Worm (Caenorhabditis elegans) whole organism, L4 larva: ENCODE data around the gene F23H11.5.
"Not testable (repeated sequence)": the region's sequence is repeated elsewhere in the genome, so short reads cannot be mapped to it uniquely, and the experiment has no call there.

ENCODE experiments used
- F10B5.3 ChIP-seq: sonication (generic microtip); optimal IDR thresholded peaks from 2 replicates; lab custom pipeline; 2016; ENCODE audit warnings: mild to moderate bottlenecking, missing genetic modification characterization, missing compliant biosample characterization
- F37D6.2 ChIP-seq: sonication (generic microtip); optimal IDR thresholded peaks from 2 replicates; lab custom pipeline; 2016; ENCODE audit warnings: mild to moderate bottlenecking, missing genetic modification characterization, missing compliant biosample characterization
- Y5F2A.4 ChIP-seq: fragments of 200-800 bp; sonication (Bioruptor generic); optimal IDR thresholded peaks from 2 replicates; lab custom pipeline; 2018; ENCODE audit warnings: mild to moderate bottlenecking, missing genetic modification characterization, missing compliant biosample characterization
- ZK546.5 ChIP-seq, 2 experiments: sonication (generic microtip); optimal IDR thresholded peaks; 2 replicates each; lab custom pipeline; 2017; ENCODE audit warnings: missing biosample characterization in 2 of 2, missing genetic modification characterization in 2 of 2
- attf-4 ChIP-seq: sonication (generic microtip); optimal IDR thresholded peaks from 3 replicates; lab custom pipeline; 2017; ENCODE audit warnings: missing biosample characterization, missing genetic modification characterization
- ceh-28 ChIP-seq: fragments of 150-350 bp; optimal IDR thresholded peaks from 2 replicates; lab custom pipeline; 2014; ENCODE audit warnings: missing biosample characterization, missing genetic modification reagents, missing genetic modification characterization
- ceh-44 ChIP-seq: fragments of 200-800 bp; sonication (Bioruptor generic); IDR thresholded peaks from 2 replicates; pipeline ENCODE4 v1.3.6; 2022; ENCODE audit warnings: missing genetic modification reagents, missing genetic modification characterization, missing compliant biosample characterization
- ctbp-1 ChIP-seq: fragments of 200-800 bp; sonication (Bioruptor generic); IDR thresholded peaks from 2 replicates; pipeline ENCODE4 v1.3.6; 2022; ENCODE audit warnings: missing genetic modification reagents, missing genetic modification characterization, missing compliant biosample characterization
- daf-12 ChIP-seq: fragments of 150-350 bp; optimal IDR thresholded peaks from 2 replicates; lab custom pipeline; 2014; ENCODE audit warnings: missing biosample characterization, missing genetic modification reagents, missing genetic modification characterization
- daf-16 ChIP-seq, 3 experiments: sonication (generic microtip); optimal IDR thresholded peaks; 2 replicates each; lab custom pipeline; 2016 to 2017; ENCODE audit warnings: missing genetic modification characterization in 3 of 3, missing genetic modification reagents in 3 of 3, mild to moderate bottlenecking in 2 of 3, missing compliant biosample characterization in 2 of 3, missing biosample characterization in 1 of 3, moderate library complexity in 1 of 3
- daf-19 ChIP-seq: fragments of 200-800 bp; sonication (Bioruptor generic); conservative IDR thresholded peaks from 2 replicates; pipeline ENCODE4 v1.3.6; 2022; ENCODE audit warnings: missing genetic modification characterization, missing compliant biosample characterization
- dmd-6 ChIP-seq: fragments of 200-800 bp; sonication (Bioruptor generic); IDR thresholded peaks from 2 replicates; pipeline ENCODE4 v1.3.6; 2022; ENCODE audit warnings: missing genetic modification reagents, missing genetic modification characterization, missing compliant biosample characterization
- dmd-8 ChIP-seq: fragments of 200-800 bp; sonication (Bioruptor generic); IDR thresholded peaks from 2 replicates; pipeline ENCODE4 v1.3.6; 2022; ENCODE audit warnings: missing genetic modification characterization, missing compliant biosample characterization
- dve-1 ChIP-seq: sonication (generic microtip); optimal IDR thresholded peaks from 2 replicates; lab custom pipeline; 2017; ENCODE audit warnings: antibody characterized with exemption, mild to moderate bottlenecking, missing genetic modification characterization, missing compliant biosample characterization; ENCODE audit not compliant: insufficient read depth
- egl-43 ChIP-seq: fragments of 200-800 bp; sonication (Bioruptor generic); IDR thresholded peaks from 2 replicates; pipeline ENCODE4 v1.3.6; 2022; ENCODE audit warnings: missing genetic modification reagents, missing genetic modification characterization, missing compliant biosample characterization
- hlh-11 ChIP-seq: fragments of 200-800 bp; sonication (Bioruptor generic); optimal IDR thresholded peaks from 2 replicates; lab custom pipeline; 2018; ENCODE audit warnings: mild to moderate bottlenecking, missing genetic modification characterization, missing compliant biosample characterization
- lim-7 ChIP-seq: fragments of 200-800 bp; sonication (Bioruptor generic); IDR thresholded peaks from 2 replicates; pipeline ENCODE4 v1.3.6; 2022; ENCODE audit warnings: missing genetic modification characterization, missing compliant biosample characterization
- lin-15B ChIP-seq: fragments of 150-350 bp; sonication (generic microtip); optimal IDR thresholded peaks from 3 replicates; lab custom pipeline; 2014; ENCODE audit warnings: missing biosample characterization, missing genetic modification characterization
- lin-38 ChIP-seq: fragments of 200-800 bp; sonication (Bioruptor generic); IDR thresholded peaks from 2 replicates; pipeline ENCODE4 v1.3.6; 2022; ENCODE audit warnings: missing genetic modification reagents, missing genetic modification characterization, missing compliant biosample characterization
- lin-39 ChIP-seq: fragments of 150-350 bp; optimal IDR thresholded peaks from 2 replicates; lab custom pipeline; 2014; ENCODE audit warnings: missing biosample characterization, missing genetic modification reagents, missing genetic modification characterization
- lir-3 ChIP-seq: sonication (generic microtip); optimal IDR thresholded peaks from 2 replicates; lab custom pipeline; 2016; ENCODE audit warnings: mild to moderate bottlenecking, missing genetic modification characterization, missing compliant biosample characterization
- lsy-2 ChIP-seq, 2 experiments: fragments of 150-350 bp in 1 of 2; sonication (generic microtip) in 1 of 2; optimal IDR thresholded peaks; 2 replicates each; lab custom pipeline; 2014 to 2017; ENCODE audit warnings: missing biosample characterization in 2 of 2, missing genetic modification characterization in 2 of 2
- mdl-1 ChIP-seq, 2 experiments: fragments of 150-350 bp in 1 of 2; sonication (generic microtip) in 1 of 2; optimal IDR thresholded peaks; 2 replicates each; lab custom pipeline; 2014 to 2017; ENCODE audit warnings: missing biosample characterization in 2 of 2, missing genetic modification characterization in 2 of 2
- mdt-29 ChIP-seq: fragments of 200-800 bp; sonication (Bioruptor generic); IDR thresholded peaks from 2 replicates; pipeline ENCODE4 v1.3.6; 2022; ENCODE audit warnings: missing genetic modification reagents, missing genetic modification characterization, missing compliant biosample characterization
- nhr-10 ChIP-seq: fragments of 150-350 bp; optimal IDR thresholded peaks from 2 replicates; lab custom pipeline; 2014; ENCODE audit warnings: missing biosample characterization, missing genetic modification characterization
- nhr-28 ChIP-seq: fragments of 150-350 bp; optimal IDR thresholded peaks from 2 replicates; lab custom pipeline; 2014; ENCODE audit warnings: missing biosample characterization, missing genetic modification characterization
- nhr-48 ChIP-seq: sonication (generic microtip); optimal IDR thresholded peaks from 2 replicates; lab custom pipeline; 2016; ENCODE audit warnings: mild to moderate bottlenecking, missing genetic modification characterization, missing compliant biosample characterization
- nhr-77 ChIP-seq: fragments of 150-350 bp; optimal IDR thresholded peaks from 2 replicates; lab custom pipeline; 2014; ENCODE audit warnings: missing biosample characterization, missing genetic modification characterization
- pha-4 ChIP-seq, 2 experiments: fragments of 150-350 bp in 1 of 2; fragments of 200-800 bp in 1 of 2; sonication (Bioruptor generic) in 1 of 2; IDR thresholded peaks in 1 of 2; optimal IDR thresholded peaks in 1 of 2; 2 replicates each; pipeline versions ENCODE4 v1.3.6 to Lab custom; 2014 to 2022; ENCODE audit warnings: missing genetic modification characterization in 2 of 2, missing genetic modification reagents in 2 of 2, missing biosample characterization in 1 of 2, missing compliant biosample characterization in 1 of 2
- pqm-1 ChIP-seq: sonication (generic microtip); optimal IDR thresholded peaks from 2 replicates; lab custom pipeline; 2017; ENCODE audit warnings: missing biosample characterization, missing genetic modification characterization
- saeg-2 ChIP-seq: fragments of 200-800 bp; sonication (Bioruptor generic); IDR thresholded peaks from 2 replicates; pipeline ENCODE4 v1.3.6; 2022; ENCODE audit warnings: missing genetic modification reagents, missing genetic modification characterization, missing compliant biosample characterization
- spr-1 ChIP-seq: sonication (generic microtip); optimal IDR thresholded peaks from 2 replicates; lab custom pipeline; 2016; ENCODE audit warnings: mild to moderate bottlenecking, missing genetic modification characterization, missing compliant biosample characterization
- tra-1 ChIP-seq: fragments of 200-800 bp; sonication (Bioruptor generic); IDR thresholded peaks from 2 replicates; pipeline ENCODE4 v1.3.6; 2022; ENCODE audit warnings: missing genetic modification reagents, missing genetic modification characterization, missing compliant biosample characterization
- unc-62 ChIP-seq, 3 experiments: fragments of 150-350 bp in 1 of 3; sonication (generic microtip); optimal IDR thresholded peaks in 2 of 3; peaks in 1 of 3; 1 replicate in 1 of 3; 2 replicates in 2 of 3; lab custom pipeline; 2014 to 2017; ENCODE audit warnings: missing biosample characterization in 3 of 3, missing genetic modification characterization in 3 of 3, missing genetic modification reagents in 3 of 3, missing genotype in 1 of 3
- zfp-3 ChIP-seq: fragments of 200-800 bp; sonication (Bioruptor generic); conservative IDR thresholded peaks from 2 replicates; pipeline ENCODE4 v1.3.6; 2022; ENCODE audit warnings: missing genetic modification reagents, missing genetic modification characterization, missing compliant biosample characterization
- zip-11 ChIP-seq: fragments of 200-800 bp; sonication (Bioruptor generic); IDR thresholded peaks from 2 replicates; pipeline ENCODE4 v1.3.6; 2022; ENCODE audit warnings: missing genetic modification characterization, missing compliant biosample characterization
- ztf-7 ChIP-seq: fragments of 150-350 bp; optimal IDR thresholded peaks from 2 replicates; lab custom pipeline; 2014; ENCODE audit warnings: missing biosample characterization, missing genetic modification characterization

The F23H11.5 gene

ce11 chrIII:936037-936507 is 25.7 kb upstream of the F23H11.5 start, which contains the start of gene fbxa-55:
TSS of gene fbxa-55 (minus strand) at chrIII:936087.
- TF ChIP-seq mdl-1 (tag; optimal IDR thresholded peaks at IDR 0.05; lab: Kevin White, UChicago) (no peak), hlh-11 (tag; lab: Kevin White, UChicago) (peak; percentile 75), daf-19 (no peak), pha-4 (GFP tag; IDR thresholded peaks at IDR 0.05; lab: Robert Waterston, UW) (no peak; the same call in 1 of the 2 replicates), pha-4 (tag; optimal IDR thresholded peaks at IDR 0.05; lab: Kevin White, UChicago) (no peak), nhr-77 (tag; lab: Kevin White, UChicago) (no peak), tra-1 (peak; percentile 80), saeg-2 (no peak), mdt-29 (GFP tag; lab: Robert Waterston, UW) (no peak), ZK546.5 (tag; optimal IDR thresholded peaks at IDR 0.05; lab: Kevin White, UChicago) (no peak), ctbp-1 (GFP tag; lab: Robert Waterston, UW) (no peak), lir-3 (tag; lab: Kevin White, UChicago) (no peak), lin-38 (no peak), nhr-10 (tag; lab: Kevin White, UChicago) (no peak), ceh-28 (tag; lab: Kevin White, UChicago) (no peak), unc-62 (GFP tag; optimal IDR thresholded peaks at IDR 0.05 in 1 of 2; lab: Kevin White, UChicago) (peak in 1 of 2 experiments; percentile 6), unc-62 (tag; optimal IDR thresholded peaks at IDR 0.05; lab: Kevin White, UChicago) (no peak), lsy-2 (tag; optimal IDR thresholded peaks at IDR 0.05; lab: Kevin White, UChicago) (no peak), egl-43 (GFP tag; lab: Robert Waterston, UW) (no peak), dmd-8 (no peak), lim-7 (GFP tag; lab: Robert Waterston, UW) (no peak), lin-39 (tag; lab: Kevin White, UChicago) (no peak), zfp-3 (GFP tag; lab: Robert Waterston, UW) (no peak), lin-15B (tag; lab: Kevin White, UChicago) (no peak), dve-1 (tag; lab: Kevin White, UChicago) (peak; percentile 52), zip-11 (GFP tag; lab: Robert Waterston, UW) (no peak), ztf-7 (tag; lab: Kevin White, UChicago) (no peak), nhr-28 (peak; percentile 25), ceh-44 (GFP tag; lab: Robert Waterston, UW) (no peak), dmd-6 (GFP tag; lab: Robert Waterston, UW) (peak; percentile 92), daf-12 (no peak), daf-16 (GFP tag; optimal IDR thresholded peaks at IDR 0.05; lab: Kevin White, UChicago) (no peak), daf-16 (tag; optimal IDR thresholded peaks at IDR 0.05; lab: Kevin White, UChicago) (peak; percentile 51), pqm-1 (tag; lab: Kevin White, UChicago) (peak; percentile 43)

ce11 chrIII:931405-931804 is 21.0 kb upstream of the F23H11.5 start:
- TF ChIP-seq lir-3 (tag; lab: Kevin White, UChicago) (peak; percentile 69), nhr-48 (tag; lab: Kevin White, UChicago) (peak; percentile 28), daf-16 (GFP tag; optimal IDR thresholded peaks at IDR 0.05; lab: Kevin White, UChicago) (peak in 1 of 2 experiments; percentile 57), spr-1 (peak; percentile 65), F10B5.3 (peak; percentile 19)
- TF ChIP-seq daf-16 (tag; optimal IDR thresholded peaks at IDR 0.05; lab: Kevin White, UChicago): not testable (repeated sequence)
- TF ChIP-seq, all 104 proteins: peak for 5; not testable (repeated sequence) for 99

- TF ChIP-seq attf-4 (tag; lab: Kevin White, UChicago) (no peak), F37D6.2 (tag; lab: Kevin White, UChicago) (no peak), Y5F2A.4 (no peak)
These were observed 15.8 kb upstream of the F23H11.5 start, which contains the start of gene pef-1 for ce11 chrIII:926216-926615. TSS of gene pef-1 (minus strand) at chrIII:926316.
